Fruit fly (Drosophila melanogaster): ENCODE results near the gene Sarm.

dm6 chr3L:8073370-8073769 lies 9.7 kb downstream of the Sarm start:
- TF ChIP-seq psq (optimal IDR thresholded peaks at IDR 0.05) (no peak), Myc (optimal IDR thresholded peaks at IDR 0.05) (no peak), ttk (optimal IDR thresholded peaks at IDR 0.05) (no peak)
